Worm (Caenorhabditis elegans): Measurements from ENCODE around the gene Y62H9A.12.

ce11 chrX:11899031-11899430 lies 14.9 kb upstream of the Y62H9A.12 start:
- TF ChIP-seq med-1 (GFP tag; optimal IDR thresholded peaks at IDR 0.05; ENCODE audit: insufficient read depth) (no peak), ztf-23 (GFP tag; IDR thresholded peaks at IDR 0.05) (no peak), cog-1 (tag; optimal IDR thresholded peaks at IDR 0.05) (no peak), flt-1 (GFP tag; IDR thresholded peaks at IDR 0.05) (no peak), ref-1 (GFP tag; conservative IDR thresholded peaks at IDR 0.05) (no peak), tab-1 (GFP tag; IDR thresholded peaks at IDR 0.05) (no peak), klf-2 (GFP tag; conservative IDR thresholded peaks at IDR 0.05) (no peak), ztf-29 (GFP tag; IDR thresholded peaks at IDR 0.05) (no peak)

All from whole organism, midembryonic.